Fruit fly (Drosophila melanogaster) Kc167 (cell line): ENCODE data around the gene CG44329.

Experiments used
- Myc ChIP-seq: fragments of >200 bp; optimal IDR thresholded peaks from 2 replicates; lab custom pipeline; 2017; ENCODE audit warnings: missing external identifiers
- ttk ChIP-seq: sonication (Bioruptor generic); optimal IDR thresholded peaks from 2 replicates; lab custom pipeline; 2017; ENCODE audit warnings: missing external identifiers

DNA sequence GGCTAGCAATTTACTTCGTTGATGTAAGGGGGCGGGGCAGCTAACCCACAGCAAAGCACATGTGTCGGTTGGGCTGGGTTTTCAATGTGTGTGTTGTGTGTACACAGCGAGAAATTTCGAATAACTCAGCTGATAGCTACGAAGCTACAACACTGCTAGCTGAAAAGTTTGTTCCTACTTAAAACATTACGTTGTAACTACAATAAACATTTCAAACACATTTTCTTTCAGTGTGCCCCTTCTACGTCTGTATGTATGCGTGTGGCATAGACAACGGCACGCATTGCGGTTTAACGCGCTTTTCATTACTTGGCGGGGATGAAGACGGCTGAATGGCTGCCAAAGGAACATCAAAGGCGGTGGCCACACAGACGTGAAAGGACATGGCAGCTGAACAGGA is 34.8 kb upstream of the CG44329 start:
- no peak for TF ChIP-seq ttk (lab: Kevin White, UChicago)
- TF ChIP-seq Myc (lab: Kevin White, UChicago), result no peak
